Fruit fly (Drosophila melanogaster) Kc167 (cell line): Measurements from ENCODE around the gene Cyp4ac3.

Experiments
- Myc ChIP-seq: fragments of >200 bp; optimal IDR thresholded peaks from 2 replicates; lab custom pipeline; 2017; ENCODE audit warnings: missing external identifiers
- Sin3A ChIP-seq: fragments of >200 bp; optimal IDR thresholded peaks from 2 replicates; lab custom pipeline; 2018; ENCODE audit warnings: missing external identifiers
- h ChIP-seq: fragments of >200 bp; optimal IDR thresholded peaks from 3 replicates; lab custom pipeline; 2018; ENCODE audit warnings: missing external identifiers
- insv ChIP-seq: fragments of >200 bp; optimal IDR thresholded peaks from 3 replicates; lab custom pipeline; 2018; ENCODE audit warnings: missing external identifiers
- psq ChIP-seq: fragments of >200 bp; optimal IDR thresholded peaks from 2 replicates; lab custom pipeline; 2017; ENCODE audit warnings: missing external identifiers
- ttk ChIP-seq: sonication (Bioruptor generic); optimal IDR thresholded peaks from 2 replicates; lab custom pipeline; 2017; ENCODE audit warnings: missing external identifiers

Gene Cyp4ac3

DNA sequence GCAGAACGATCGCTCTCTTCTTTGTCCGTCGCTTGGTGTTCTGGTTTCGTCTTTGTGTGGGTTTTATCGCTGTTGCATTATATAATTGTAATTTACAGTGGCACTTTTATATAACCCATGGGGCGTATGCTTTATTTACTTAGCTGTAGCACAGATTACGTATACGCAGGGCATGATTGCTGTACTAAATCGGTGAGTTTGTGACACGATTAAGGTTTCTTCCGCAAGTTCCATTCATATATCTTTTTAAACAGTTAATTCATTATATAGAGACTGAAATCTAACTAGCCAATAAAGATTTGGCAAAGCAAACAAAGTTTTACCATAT, 26.9 kb downstream of the Cyp4ac3 start:
- no peak for TF ChIP-seq Myc

DNA sequence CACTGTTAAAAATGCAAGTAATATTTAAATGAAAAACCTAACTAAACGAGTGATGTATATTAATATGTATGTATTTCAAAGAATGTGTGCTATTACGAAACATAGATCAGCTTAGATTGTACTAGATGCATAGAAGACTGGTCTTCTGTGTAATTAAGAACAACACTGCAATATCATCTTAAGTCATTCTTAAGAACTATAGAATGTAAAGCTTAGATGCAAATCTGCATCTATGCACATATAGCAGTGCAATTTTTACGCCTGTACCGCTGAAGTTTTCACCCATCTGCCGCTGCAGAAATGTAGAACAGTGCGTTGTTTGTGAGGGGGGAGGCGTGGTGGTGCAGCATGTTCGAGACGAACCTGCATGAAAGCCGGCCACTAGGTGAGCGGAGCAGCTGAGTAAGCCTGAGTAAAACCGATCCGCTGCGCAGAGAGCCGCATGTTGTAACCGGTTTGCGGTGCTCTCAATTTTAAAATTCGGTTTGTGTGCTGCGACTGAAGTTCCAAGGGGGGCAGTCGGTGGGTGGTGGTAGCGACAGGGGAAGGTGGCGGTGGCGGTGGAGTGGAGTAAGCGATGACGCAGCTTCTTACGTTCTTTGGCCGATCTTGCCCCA, 28.5 kb downstream of the Cyp4ac3 start:
- TF ChIP-seq Myc (no peak), psq (lab: Kevin White, UChicago) (no peak), h (lab: Kevin White, UChicago) (no peak), ttk (lab: Kevin White, UChicago) (no peak), Sin3A (lab: Kevin White, UChicago) (no peak), insv (lab: Kevin White, UChicago) (no peak)

DNA sequence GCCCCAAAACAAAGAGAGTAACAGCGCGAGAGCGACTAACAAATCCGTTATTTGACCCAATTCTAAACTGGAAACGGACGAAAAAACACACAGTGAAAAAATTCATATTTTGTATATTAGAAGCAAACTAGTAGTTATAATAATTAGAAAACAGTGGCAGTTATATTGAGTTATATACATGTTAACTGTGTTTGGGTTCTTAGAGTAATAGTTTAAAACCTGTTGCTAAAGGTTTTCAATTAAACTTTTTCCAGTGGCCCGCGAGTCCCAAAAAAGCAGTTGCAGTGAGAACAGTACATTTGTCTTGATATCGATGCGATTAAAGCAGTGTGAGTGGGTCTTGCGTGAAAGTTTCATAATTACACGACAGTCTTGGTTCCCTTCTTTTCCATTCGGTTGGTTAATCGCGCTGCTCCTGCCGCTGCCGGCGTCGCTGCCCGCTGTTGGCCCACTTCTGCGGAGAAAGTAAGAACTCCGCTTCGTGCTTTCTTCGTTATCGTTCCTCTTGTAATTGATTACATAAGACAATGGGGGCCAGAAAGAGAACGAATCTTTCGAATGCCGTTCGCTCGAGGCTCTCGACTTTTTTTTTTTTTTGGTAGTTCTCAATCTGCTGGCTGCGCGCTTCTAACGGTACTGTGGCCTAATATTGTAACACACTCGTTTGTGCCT, 29.1 kb downstream of the Cyp4ac3 start:
- TF ChIP-seq psq (lab: Kevin White, UChicago) (no peak), Myc (no peak), Sin3A (lab: Kevin White, UChicago) (no peak), ttk (lab: Kevin White, UChicago) (no peak), insv (lab: Kevin White, UChicago) (no peak), h (lab: Kevin White, UChicago) (no peak)

DNA sequence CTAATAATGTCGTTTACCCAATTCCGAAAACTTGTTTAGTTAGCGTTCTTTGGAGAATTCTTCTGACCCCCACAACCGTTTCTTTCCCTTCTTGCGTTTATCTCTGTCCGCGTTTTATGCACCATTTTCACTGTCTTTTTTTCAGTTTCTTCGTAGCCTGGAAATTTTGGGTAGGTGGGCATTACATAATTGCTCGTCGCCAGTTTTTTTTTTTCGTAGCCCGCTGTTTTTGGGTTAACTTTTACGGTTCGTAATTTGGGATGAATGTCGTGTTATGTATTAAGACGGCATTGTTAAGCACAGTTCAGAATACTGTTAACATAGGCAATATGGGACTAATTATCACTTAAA, 29.6 kb downstream of the Cyp4ac3 start:
- TF ChIP-seq Myc (no peak), insv (lab: Kevin White, UChicago) (no peak), Sin3A (lab: Kevin White, UChicago) (no peak), psq (lab: Kevin White, UChicago) (no peak), ttk (lab: Kevin White, UChicago) (no peak), h (lab: Kevin White, UChicago) (no peak)

DNA sequence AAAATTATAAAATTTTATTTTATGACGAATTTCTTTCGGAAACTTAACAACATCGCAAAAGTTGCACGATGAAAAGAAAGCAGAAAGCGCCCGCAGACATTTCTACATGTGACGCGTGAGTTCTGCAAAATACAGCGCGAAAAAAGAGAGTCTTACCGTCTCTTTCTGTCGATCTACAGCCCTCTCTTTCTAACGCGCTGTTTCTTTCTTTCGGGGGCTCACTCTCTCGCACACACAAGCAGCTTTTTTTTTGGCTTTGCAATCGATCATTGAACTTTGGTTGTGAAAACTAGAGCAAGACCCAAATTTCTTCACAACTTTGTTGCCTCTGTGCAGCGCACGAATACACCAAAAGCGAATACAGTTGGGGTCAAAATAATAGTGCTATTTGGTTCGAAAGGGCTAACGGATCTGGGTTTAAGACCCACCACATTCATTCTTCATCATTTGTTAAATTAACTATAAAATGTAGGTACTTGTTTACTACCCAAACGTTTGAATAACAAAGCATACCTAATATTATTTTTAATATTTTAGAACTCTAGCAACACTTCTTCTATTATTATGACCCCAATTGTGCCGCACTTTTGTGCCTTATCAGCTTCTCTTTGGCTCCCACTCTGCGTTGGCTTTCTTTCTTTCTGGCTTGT, 30.8 kb downstream of the Cyp4ac3 start:
- TF ChIP-seq h (lab: Kevin White, UChicago): no peak
- no peak for TF ChIP-seq insv (lab: Kevin White, UChicago)
- TF ChIP-seq Sin3A (lab: Kevin White, UChicago): no peak
- TF ChIP-seq ttk (lab: Kevin White, UChicago): no peak
- no peak for TF ChIP-seq Myc
- no peak for TF ChIP-seq psq (lab: Kevin White, UChicago)

DNA sequence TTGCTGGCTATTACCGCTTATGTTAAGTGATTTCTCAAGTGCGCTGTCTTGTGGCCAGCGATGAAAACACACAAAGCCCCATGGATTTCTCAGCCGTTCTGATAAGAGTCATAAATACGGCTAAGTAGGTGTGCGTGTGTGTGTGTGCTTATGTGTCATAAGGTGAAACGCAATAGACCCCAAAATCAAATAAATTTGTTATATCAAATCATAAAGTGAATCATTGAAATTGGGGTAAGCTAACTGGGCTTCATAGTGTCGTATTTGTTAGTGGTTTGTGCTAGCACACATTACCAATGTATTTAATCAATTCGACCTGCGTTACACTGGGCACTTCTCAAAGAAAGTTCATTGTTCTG, 31.3 kb downstream of the Cyp4ac3 start:
- TF ChIP-seq Sin3A (lab: Kevin White, UChicago) (no peak), insv (lab: Kevin White, UChicago) (no peak), Myc (no peak), psq (lab: Kevin White, UChicago) (no peak)

DNA sequence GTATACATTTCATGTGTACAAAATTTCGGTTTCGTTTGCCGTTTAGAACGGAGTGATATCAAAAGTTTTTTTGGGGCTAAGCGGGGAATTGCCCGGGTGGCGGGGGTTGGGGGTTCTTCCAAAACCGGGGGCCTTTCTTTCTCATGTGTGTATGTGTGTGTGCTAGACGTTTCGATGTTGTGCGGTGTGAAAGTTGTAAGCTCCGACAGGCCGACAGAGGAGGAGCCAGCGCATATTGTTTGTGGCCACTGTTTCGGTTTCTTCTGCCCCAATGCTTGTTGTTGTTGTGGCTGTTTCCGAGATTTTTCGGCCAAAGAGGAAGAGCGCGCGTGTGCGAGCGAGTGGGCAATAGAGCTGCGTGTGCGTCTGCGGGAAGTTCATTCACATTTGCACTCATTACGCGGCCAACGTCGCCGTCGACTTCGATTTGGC, 32.0 kb downstream of the Cyp4ac3 start:
- TF ChIP-seq Myc (no peak), psq (lab: Kevin White, UChicago) (no peak), h (lab: Kevin White, UChicago) (no peak), ttk (lab: Kevin White, UChicago) (no peak), Sin3A (lab: Kevin White, UChicago) (no peak), insv (lab: Kevin White, UChicago) (no peak)

DNA sequence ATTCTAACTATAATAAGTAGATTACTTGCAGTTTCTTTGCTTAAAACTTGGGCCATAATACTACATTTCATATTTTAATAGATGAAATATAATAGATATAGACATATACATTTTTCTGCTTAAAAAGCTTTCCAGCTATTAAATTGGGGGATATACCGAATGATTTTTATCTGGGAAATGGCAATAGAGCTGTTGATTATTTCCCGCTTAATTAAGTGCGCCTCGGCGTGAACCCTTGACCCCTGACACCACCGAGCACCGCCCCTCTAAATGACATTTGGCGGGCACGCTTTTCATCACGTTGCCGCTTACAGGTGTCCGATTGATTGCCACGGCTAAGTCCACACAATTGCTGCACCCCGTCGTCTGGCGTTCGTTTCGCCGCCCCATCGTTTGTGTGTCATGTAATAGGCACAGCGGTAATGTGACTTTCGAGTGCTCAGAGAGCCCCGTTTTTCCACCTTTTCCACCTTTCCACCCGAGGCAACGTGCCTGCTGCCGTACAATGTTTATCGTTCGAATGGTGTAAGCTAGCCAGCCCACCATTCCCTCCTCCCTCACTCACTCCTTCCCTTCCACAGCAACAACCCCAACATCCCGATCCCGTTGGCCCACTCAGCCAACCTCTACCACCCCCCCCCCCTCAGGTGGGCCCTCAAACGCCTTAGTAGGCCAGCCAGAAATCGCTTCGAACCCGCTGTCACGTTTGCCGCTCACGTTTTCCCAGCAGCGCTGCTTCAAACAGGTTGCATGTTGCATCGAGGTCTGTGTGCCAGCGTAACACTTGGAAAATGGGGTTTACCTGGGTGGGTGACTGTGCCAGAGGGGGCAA, 32.7 kb downstream of the Cyp4ac3 start:
- no peak for TF ChIP-seq psq (lab: Kevin White, UChicago)
- no peak for TF ChIP-seq ttk (lab: Kevin White, UChicago)
- no peak for TF ChIP-seq Sin3A (lab: Kevin White, UChicago)
- TF ChIP-seq insv (lab: Kevin White, UChicago): no peak
- TF ChIP-seq Myc: no peak
- TF ChIP-seq h (lab: Kevin White, UChicago): no peak

DNA sequence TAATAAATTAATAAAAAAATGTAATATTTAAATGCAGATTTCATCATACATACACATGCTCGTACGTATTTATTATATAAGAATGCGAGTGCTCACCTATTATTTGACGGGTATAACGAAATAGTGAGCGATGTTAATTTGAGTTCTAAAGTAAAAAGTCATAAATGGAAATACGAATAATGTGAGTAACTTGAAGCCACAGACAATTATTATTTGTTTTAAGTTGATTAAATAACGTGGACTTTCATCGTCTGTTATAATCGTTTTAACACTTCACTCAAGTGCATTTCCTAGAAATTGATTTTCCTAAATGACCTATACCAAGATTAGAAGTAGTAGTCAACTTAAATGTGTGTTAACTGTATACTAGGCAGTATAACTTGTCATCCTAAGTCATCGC, 34.0 kb downstream of the Cyp4ac3 start:
- TF ChIP-seq Myc (no peak), psq (lab: Kevin White, UChicago) (no peak), insv (lab: Kevin White, UChicago) (no peak), ttk (lab: Kevin White, UChicago) (no peak)

DNA sequence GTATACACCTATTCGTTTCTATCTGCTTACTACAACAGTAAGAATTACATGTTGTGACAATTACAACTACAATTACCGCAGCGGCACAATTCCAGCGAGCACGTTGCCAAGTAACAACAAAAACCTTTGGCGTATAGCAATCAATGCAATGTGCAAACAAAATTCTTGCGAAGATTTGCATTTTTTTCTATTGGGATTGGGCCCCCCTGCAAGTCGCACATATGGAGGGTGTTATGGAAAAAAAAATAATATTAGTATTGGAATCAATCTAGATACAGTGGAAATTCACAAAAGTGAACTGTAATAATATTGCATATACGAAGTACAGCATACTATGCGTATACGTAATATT, 34.4 kb downstream of the Cyp4ac3 start:
- TF ChIP-seq insv (lab: Kevin White, UChicago) (no peak), Myc (no peak), h (lab: Kevin White, UChicago) (no peak), Sin3A (lab: Kevin White, UChicago) (no peak), psq (lab: Kevin White, UChicago) (no peak)

DNA sequence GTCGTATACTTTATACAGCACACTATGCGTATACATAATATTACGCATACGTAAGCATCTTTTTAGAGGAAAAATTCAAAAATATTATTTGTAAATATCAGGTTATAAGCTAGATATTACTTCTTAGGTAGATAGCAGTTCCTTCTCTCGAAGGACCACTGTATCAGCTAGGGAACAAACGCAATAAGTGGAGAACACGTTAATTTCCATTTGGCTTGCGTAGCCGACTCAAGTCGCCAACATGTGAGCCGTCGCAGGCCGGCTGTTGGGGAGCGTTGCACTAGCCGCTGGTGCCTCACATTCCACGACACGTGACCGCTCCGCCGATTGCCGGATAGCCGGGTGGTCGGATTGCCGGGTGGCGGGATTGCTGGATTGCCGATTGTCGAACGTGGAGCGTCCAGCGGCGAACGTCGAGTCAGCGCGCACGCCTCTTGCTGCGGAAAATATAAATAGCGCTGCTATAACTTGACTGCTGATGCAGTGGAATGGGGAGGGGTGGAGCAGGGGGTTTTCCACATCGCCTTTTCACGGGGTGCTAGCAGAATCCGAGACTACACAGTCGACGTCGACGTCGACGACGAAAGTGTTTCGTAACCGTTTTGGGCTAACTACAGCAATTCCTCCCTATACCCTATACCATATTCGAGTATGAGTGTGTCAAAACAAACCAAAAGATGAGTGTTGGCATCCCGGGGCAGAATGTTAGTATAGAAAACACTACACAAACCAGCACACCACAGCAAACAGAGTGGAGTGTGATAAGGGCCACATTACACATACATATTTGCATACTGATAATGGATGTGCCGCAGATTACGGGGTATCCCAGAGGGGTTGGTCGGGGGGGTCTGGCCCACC, 35.0 kb downstream of the Cyp4ac3 start:
- TF ChIP-seq ttk (lab: Kevin White, UChicago): no peak
- no peak for TF ChIP-seq Sin3A (lab: Kevin White, UChicago)
- no peak for TF ChIP-seq Myc
- no peak for TF ChIP-seq h (lab: Kevin White, UChicago)
- no peak for TF ChIP-seq psq (lab: Kevin White, UChicago)
- no peak for TF ChIP-seq insv (lab: Kevin White, UChicago)
